Fruit fly (Drosophila melanogaster) whole organism, embryonic: Measurements from ENCODE around the gene CG4942.

Experiments used
- CG10366 ChIP-seq: fragments of 200-800 bp; sonication (Bioruptor generic); IDR thresholded peaks from 2 replicates; pipeline ENCODE4 v1.3.6; 2022; ENCODE audit warnings: missing biosample characterization, missing genetic modification characterization
- CG12769 ChIP-seq: fragments of 200-800 bp; sonication (Bioruptor generic); optimal IDR thresholded peaks from 2 replicates; lab custom pipeline; 2019; ENCODE audit warnings: missing biosample characterization, mild to moderate bottlenecking, missing genetic modification characterization, moderate library complexity
- CG14965 ChIP-seq: fragments of 200-800 bp; sonication (Bioruptor generic); optimal IDR thresholded peaks from 2 replicates; lab custom pipeline; 2016; ENCODE audit warnings: missing biosample characterization, missing genetic modification characterization, borderline replicate concordance
- CG15601 ChIP-seq: fragments of 200-800 bp; sonication (Bioruptor generic); optimal IDR thresholded peaks from 3 replicates; lab custom pipeline; 2019; ENCODE audit warnings: missing biosample characterization, mild to moderate bottlenecking, missing genetic modification characterization, moderate library complexity
- CG17568 ChIP-seq: fragments of 200-800 bp; sonication (Bioruptor generic); optimal IDR thresholded peaks from 2 replicates; lab custom pipeline; 2018; ENCODE audit warnings: missing biosample characterization, mild to moderate bottlenecking, missing genetic modification characterization, moderate library complexity
- CG30431 ChIP-seq: fragments of 200-800 bp; sonication (Bioruptor generic); optimal IDR thresholded peaks from 2 replicates; lab custom pipeline; 2017; ENCODE audit warnings: missing biosample characterization, missing genetic modification characterization
- CG3065 ChIP-seq: fragments of 200-800 bp; sonication (Bioruptor generic); optimal IDR thresholded peaks from 2 replicates; lab custom pipeline; 2016; ENCODE audit warnings: missing biosample characterization, missing genetic modification characterization
- CG32767 ChIP-seq: fragments of 200-800 bp; sonication (Bioruptor generic); IDR thresholded peaks from 2 replicates; pipeline ENCODE4 v1.3.6; 2022; ENCODE audit warnings: missing biosample characterization, missing genetic modification characterization
- CG32772 ChIP-seq: fragments of 200-800 bp; sonication (Bioruptor generic); IDR thresholded peaks from 2 replicates; pipeline ENCODE4 v1.3.6; 2022; ENCODE audit warnings: missing biosample characterization, missing genetic modification characterization
- CG4282 ChIP-seq: fragments of 200-800 bp; sonication (Bioruptor generic); optimal IDR thresholded peaks from 2 replicates; lab custom pipeline; 2016; ENCODE audit warnings: missing biosample characterization, missing genetic modification characterization
- CG6654 ChIP-seq: fragments of 200-800 bp; sonication (Bioruptor generic); optimal IDR thresholded peaks from 2 replicates; lab custom pipeline; 2017; ENCODE audit warnings: missing biosample characterization, mild to moderate bottlenecking, missing genetic modification characterization
- CG6791 ChIP-seq: fragments of 200-800 bp; sonication (Bioruptor generic); IDR thresholded peaks from 3 replicates; pipeline ENCODE4 v1.3.6; 2022; ENCODE audit warnings: missing biosample characterization, missing genetic modification characterization; ENCODE audit not compliant: partially characterized antibody
- CG7963 ChIP-seq: fragments of 200-800 bp; sonication (Bioruptor generic); IDR thresholded peaks from 3 replicates; pipeline ENCODE4 v1.3.6; 2022; ENCODE audit warnings: missing biosample characterization, missing genetic modification characterization; ENCODE audit not compliant: partially characterized antibody
- CG8281 ChIP-seq: fragments of 200-800 bp; sonication (Bioruptor generic); optimal IDR thresholded peaks from 2 replicates; lab custom pipeline; 2018; ENCODE audit warnings: missing biosample characterization, mild to moderate bottlenecking, missing genetic modification characterization, moderate library complexity
- CG8290 ChIP-seq, 3 experiments: fragments of 200-800 bp; sonication (Bioruptor generic); optimal IDR thresholded peaks; 2 replicates each; lab custom pipeline; 2016 to 2019; ENCODE audit warnings: missing biosample characterization in 3 of 3, missing genetic modification characterization in 3 of 3, mild to moderate bottlenecking in 2 of 3, moderate library complexity in 1 of 3
- CG9817 ChIP-seq: fragments of 200-800 bp; sonication (Bioruptor generic); optimal IDR thresholded peaks from 2 replicates; lab custom pipeline; 2018; ENCODE audit warnings: missing biosample characterization, mild to moderate bottlenecking, missing genetic modification characterization, moderate library complexity
- Drgx ChIP-seq: fragments of 200-800 bp; sonication (Bioruptor generic); IDR thresholded peaks from 2 replicates; pipeline ENCODE4 v1.3.6; 2022; ENCODE audit warnings: missing biosample characterization, missing genetic modification characterization
- Med ChIP-seq: fragments of 200-800 bp; sonication (Bioruptor generic); peaks from one replicate; lab custom pipeline; 2016; ENCODE audit warnings: missing biosample characterization, missing genetic modification characterization, mild to moderate bottlenecking, inconsistent platforms, moderate library complexity
- NC2β ChIP-seq: fragments of 200-800 bp; sonication (Bioruptor generic); optimal IDR thresholded peaks from 2 replicates; lab custom pipeline; 2016; ENCODE audit warnings: missing biosample characterization, missing genetic modification characterization
- Nf-YC ChIP-seq: fragments of 200-800 bp; optimal IDR thresholded peaks from 3 replicates; lab custom pipeline; 2019; ENCODE audit warnings: missing biosample characterization, mild to moderate bottlenecking, missing genetic modification characterization, moderate library complexity
- Oli ChIP-seq: fragments of 200-800 bp; sonication (Bioruptor generic); optimal IDR thresholded peaks from 2 replicates; lab custom pipeline; 2018; ENCODE audit warnings: missing biosample characterization, mild to moderate bottlenecking, missing genetic modification characterization, moderate library complexity
- Ptx1 ChIP-seq: fragments of 200-800 bp; sonication (Bioruptor generic); IDR thresholded peaks from 2 replicates; pipeline ENCODE4 v1.3.6; 2022; ENCODE audit warnings: missing biosample characterization, missing genetic modification characterization
- Sox102F ChIP-seq: fragments of 200-800 bp; sonication (Bioruptor generic); optimal IDR thresholded peaks from 2 replicates; lab custom pipeline; 2018; ENCODE audit warnings: missing biosample characterization, mild to moderate bottlenecking, missing genetic modification characterization, moderate library complexity
- Trl ChIP-seq, 3 experiments: fragments of >200 bp in 2 of 3; fragments of 200-800 bp in 1 of 3; sonication (Bioruptor generic) in 1 of 3; optimal IDR thresholded peaks; 2 replicates in 1 of 3; 3 replicates in 2 of 3; lab custom pipeline; 2016 to 2017; ENCODE audit warnings: missing biosample characterization in 1 of 3, missing genetic modification characterization in 1 of 3
- abd-A ChIP-seq: fragments of 200-800 bp; sonication (Bioruptor generic); optimal IDR thresholded peaks from 3 replicates; lab custom pipeline; 2019; ENCODE audit warnings: missing biosample characterization, mild to moderate bottlenecking, missing genetic modification characterization, moderate library complexity
- amos ChIP-seq: fragments of 200-800 bp; sonication (Bioruptor generic); IDR thresholded peaks from 2 replicates; pipeline ENCODE4 v1.3.6; 2022; ENCODE audit warnings: missing biosample characterization, missing genetic modification characterization; ENCODE audit not compliant: partially characterized antibody
- bbx ChIP-seq: fragments of 200-800 bp; sonication (Bioruptor generic); IDR thresholded peaks from 2 replicates; pipeline ENCODE4 v1.3.6; 2022; ENCODE audit warnings: missing biosample characterization, missing genetic modification characterization; ENCODE audit not compliant: partially characterized antibody
- bigmax ChIP-seq: fragments of 200-800 bp; sonication (Bioruptor generic); optimal IDR thresholded peaks from 2 replicates; lab custom pipeline; 2018; ENCODE audit warnings: missing biosample characterization, mild to moderate bottlenecking, missing genetic modification characterization
- caup ChIP-seq: fragments of 200-800 bp; sonication (Bioruptor generic); optimal IDR thresholded peaks from 3 replicates; lab custom pipeline; 2017; ENCODE audit warnings: missing biosample characterization, mild to moderate bottlenecking, missing genetic modification characterization, moderate library complexity; ENCODE audit not compliant: severe bottlenecking
- ci ChIP-seq: fragments of 200-800 bp; sonication (Bioruptor generic); IDR thresholded peaks from 3 replicates; pipeline ENCODE4 v1.3.6; 2022; ENCODE audit warnings: missing biosample characterization, missing genetic modification characterization
- crol ChIP-seq: fragments of 200-800 bp; sonication (Bioruptor generic); IDR thresholded peaks from 2 replicates; pipeline ENCODE4 v1.3.6; 2022; ENCODE audit warnings: missing biosample characterization, missing genetic modification characterization
- dmrt11E ChIP-seq: fragments of 200-800 bp; sonication (Bioruptor generic); optimal IDR thresholded peaks from 3 replicates; lab custom pipeline; 2018; ENCODE audit warnings: missing biosample characterization, mild to moderate bottlenecking, missing genetic modification characterization, moderate library complexity
- dysf ChIP-seq: fragments of 200-800 bp; sonication (Bioruptor generic); IDR thresholded peaks from 3 replicates; pipeline ENCODE4 v1.3.6; 2022; ENCODE audit warnings: missing biosample characterization, missing genetic modification characterization
- ems ChIP-seq: fragments of 200-800 bp; sonication (Bioruptor generic); optimal IDR thresholded peaks from 3 replicates; lab custom pipeline; 2016; ENCODE audit warnings: missing biosample characterization, missing genetic modification characterization
- kni ChIP-seq: fragments of 200-800 bp; sonication (Bioruptor generic); optimal IDR thresholded peaks from 3 replicates; lab custom pipeline; 2017; ENCODE audit warnings: mild to moderate bottlenecking, missing biosample characterization, missing genetic modification reagents, missing genetic modification characterization
- maf-S ChIP-seq: fragments of 200-800 bp; sonication (Bioruptor generic); optimal IDR thresholded peaks from 2 replicates; lab custom pipeline; 2016; ENCODE audit warnings: missing biosample characterization, missing genetic modification characterization
- nau ChIP-seq: fragments of 200-800 bp; sonication (Bioruptor generic); optimal IDR thresholded peaks from 3 replicates; lab custom pipeline; 2017; ENCODE audit warnings: missing biosample characterization, mild to moderate bottlenecking, missing genetic modification characterization, missing genetic modification reagents
- pb ChIP-seq: fragments of 200-800 bp; sonication (Bioruptor generic); optimal IDR thresholded peaks from 3 replicates; lab custom pipeline; 2016; ENCODE audit warnings: missing biosample characterization, missing genetic modification characterization
- pzg ChIP-seq: fragments of 200-800 bp; sonication (Bioruptor generic); optimal IDR thresholded peaks from 3 replicates; lab custom pipeline; 2018; ENCODE audit warnings: missing biosample characterization, mild to moderate bottlenecking, missing genetic modification characterization, moderate library complexity
- rib ChIP-seq: fragments of 200-800 bp; sonication (Bioruptor generic); IDR thresholded peaks from 2 replicates; pipeline ENCODE4 v1.3.6; 2022; ENCODE audit warnings: missing biosample characterization, missing genetic modification characterization
- stwl ChIP-seq: fragments of 200-800 bp; sonication (Bioruptor generic); optimal IDR thresholded peaks from 3 replicates; lab custom pipeline; 2018; ENCODE audit warnings: missing biosample characterization, mild to moderate bottlenecking, missing genetic modification characterization, moderate library complexity
- ttk ChIP-seq: fragments of 200-800 bp; sonication (Bioruptor generic); IDR thresholded peaks from 2 replicates; pipeline ENCODE4 v2.1.2; 2022; ENCODE audit warnings: missing biosample characterization, missing genetic modification characterization
- twi ChIP-seq: fragments of 200-800 bp; optimal IDR thresholded peaks from 2 replicates; lab custom pipeline; 2019; ENCODE audit warnings: missing biosample characterization, mild to moderate bottlenecking, missing genetic modification characterization, moderate library complexity
- wek ChIP-seq: fragments of 200-800 bp; sonication (Bioruptor generic); optimal IDR thresholded peaks from 3 replicates; lab custom pipeline; 2018; ENCODE audit warnings: missing biosample characterization, mild to moderate bottlenecking, missing genetic modification characterization, moderate library complexity
- yki ChIP-seq: fragments of >200 bp; optimal IDR thresholded peaks from 3 replicates; lab custom pipeline; 2018
- zen2 ChIP-seq: fragments of 200-800 bp; sonication (Bioruptor generic); IDR thresholded peaks from 3 replicates; pipeline ENCODE4 v1.3.6; 2022; ENCODE audit warnings: missing biosample characterization, missing genetic modification characterization; ENCODE audit not compliant: partially characterized antibody

CG4942 gene

dm6 chr3L:9115654-9116053, 42.7 kb downstream of the CG4942 start:
- TF ChIP-seq crol (GFP tag; lab: Robert Waterston, UW) (peak; percentile 41; the same call in 1 of the 2 replicates), Ptx1 (GFP tag; lab: Robert Waterston, UW) (0 out of 2 replicates have a peak, but pooled peaks have one; percentile 8), NC2β (GFP tag; lab: Kevin White, UChicago) (no peak), CG8281 (tag; lab: Kevin White, UChicago) (peak; percentile 95), CG15601 (tag; lab: Kevin White, UChicago) (no peak)

- TF ChIP-seq Drgx (GFP tag; lab: Robert Waterston, UW), result peak; percentile 59
- TF ChIP-seq Ptx1 (GFP tag; lab: Robert Waterston, UW), result peak; percentile 36
- no peak for TF ChIP-seq CG32772 (GFP tag; lab: Robert Waterston, UW)
- no peak for TF ChIP-seq pb (GFP tag; lab: Kevin White, UChicago)
- TF ChIP-seq wek (GFP tag; lab: Kevin White, UChicago), result no peak
- TF ChIP-seq CG17568 (GFP tag; lab: Kevin White, UChicago), result no peak
- no peak for TF ChIP-seq Oli
- 0 out of 2 replicates have a peak, but pooled peaks have one; percentile 31 for TF ChIP-seq ttk (GFP tag; lab: Robert Waterston, UW)
- TF ChIP-seq yki, result no peak
- no peak for TF ChIP-seq CG3065 (GFP tag; lab: Kevin White, UChicago)
- TF ChIP-seq abd-A, result no peak
- no peak for TF ChIP-seq CG7963 (GFP tag; lab: Robert Waterston, UW)
- TF ChIP-seq Trl (optimal IDR thresholded peaks at IDR 0.05; lab: Kevin White, UChicago), result no peak
- no peak for TF ChIP-seq Trl (GFP tag; optimal IDR thresholded peaks at IDR 0.05; lab: Kevin White, UChicago)
- TF ChIP-seq CG32767 (GFP tag; lab: Robert Waterston, UW), result 0 out of 2 replicates have a peak, but pooled peaks have one; percentile 9
- no peak for TF ChIP-seq Med (GFP tag; lab: Kevin White, UChicago)
These were observed 46.7 kb downstream of the CG4942 start for dm6 chr3L:9119564-9119963.

- TF ChIP-seq CG6654, result no peak
- peak; percentile 58 for TF ChIP-seq twi
- peak; percentile 78 for TF ChIP-seq CG12769 (tag; lab: Kevin White, UChicago)
- no peak for TF ChIP-seq pzg (GFP tag; lab: Kevin White, UChicago)
- no peak for TF ChIP-seq bigmax (GFP tag; lab: Kevin White, UChicago)
- TF ChIP-seq CG14965 (GFP tag; lab: Kevin White, UChicago), result no peak
- no peak for TF ChIP-seq amos (GFP tag; lab: Robert Waterston, UW)
- TF ChIP-seq stwl (tag; lab: Kevin White, UChicago), result no peak
- peak; percentile 55 for TF ChIP-seq kni (GFP tag; lab: Kevin White, UChicago)
- TF ChIP-seq maf-S (GFP tag; lab: Kevin White, UChicago), result no peak
- TF ChIP-seq bbx, result peak; percentile 37; the same call in 1 of the 2 replicates
- TF ChIP-seq caup (GFP tag; lab: Kevin White, UChicago), result no peak
- TF ChIP-seq CG10366 (GFP tag; lab: Robert Waterston, UW), result no peak
- no peak for TF ChIP-seq dysf (GFP tag; lab: Robert Waterston, UW)
- TF ChIP-seq CG9817 (tag; lab: Kevin White, UChicago), result no peak
- TF ChIP-seq Sox102F (GFP tag; lab: Kevin White, UChicago), result no peak
- no peak for TF ChIP-seq dmrt11E (tag; lab: Kevin White, UChicago)
- peak; percentile 40 for TF ChIP-seq CG8290 (GFP tag; optimal IDR thresholded peaks at IDR 0.05; lab: Kevin White, UChicago)
- peak in 1 of 2 experiments; percentile 13 for TF ChIP-seq CG8290 (tag; optimal IDR thresholded peaks at IDR 0.05; lab: Kevin White, UChicago)
- TF ChIP-seq ci (GFP tag; lab: Robert Waterston, UW), result peak; percentile 60; the same call in 1 of the 3 replicates
- TF ChIP-seq rib (GFP tag; lab: Robert Waterston, UW), result 0 out of 2 replicates have a peak, but pooled peaks have one; percentile 16
- TF ChIP-seq Nf-YC (tag; lab: Kevin White, UChicago), result peak; percentile 26
- TF ChIP-seq CG6791 (GFP tag; lab: Robert Waterston, UW), result 0 out of 3 replicates have a peak, but pooled peaks have one; percentile 48
- TF ChIP-seq CG30431 (GFP tag; lab: Kevin White, UChicago), result no peak
- no peak for TF ChIP-seq zen2 (GFP tag; lab: Robert Waterston, UW)
- TF ChIP-seq nau (GFP tag; lab: Kevin White, UChicago), result peak; percentile 8
- no peak for TF ChIP-seq CG4282 (GFP tag; lab: Kevin White, UChicago)
- no peak for TF ChIP-seq ems (GFP tag; lab: Kevin White, UChicago)
These were observed 48.4 kb downstream of the CG4942 start for dm6 chr3L:9121289-9121688.
